Fruit fly (Drosophila melanogaster) whole organism, embryonic: Measurements from ENCODE around the gene CG42792.
A peak's percentile ranks its signal among the peaks of the same experiment; 100 is the strongest.

Experiments
- Antp ChIP-seq: fragments of 200-800 bp; sonication (Bioruptor generic); optimal IDR thresholded peaks from 3 replicates; lab custom pipeline; 2016; ENCODE audit warnings: missing biosample characterization, missing genetic modification characterization
- Blimp-1 ChIP-seq: fragments of 200-800 bp; sonication (Bioruptor generic); optimal IDR thresholded peaks from 3 replicates; lab custom pipeline; 2018; ENCODE audit warnings: missing biosample characterization, missing genetic modification characterization, mild to moderate bottlenecking, moderate library complexity, missing genetic modification reagents
- Bteb2 ChIP-seq: fragments of 200-800 bp; sonication (Bioruptor generic); optimal IDR thresholded peaks from 2 replicates; lab custom pipeline; 2016; ENCODE audit warnings: missing biosample characterization, missing genetic modification characterization
- CG10543 ChIP-seq: fragments of 200-800 bp; sonication (Bioruptor generic); optimal IDR thresholded peaks from 3 replicates; lab custom pipeline; 2017; ENCODE audit warnings: missing biosample characterization, mild to moderate bottlenecking, missing genetic modification characterization, moderate library complexity
- CG10654 ChIP-seq: fragments of 200-800 bp; sonication (Bioruptor generic); optimal IDR thresholded peaks from 2 replicates; lab custom pipeline; 2016; ENCODE audit warnings: missing biosample characterization, missing genetic modification characterization
- CG13775 ChIP-seq: fragments of 200-800 bp; sonication (Bioruptor generic); optimal IDR thresholded peaks from 3 replicates; lab custom pipeline; 2017; ENCODE audit warnings: missing biosample characterization, mild to moderate bottlenecking, missing genetic modification characterization
- CG15011 ChIP-seq: fragments of 200-800 bp; sonication (Bioruptor generic); optimal IDR thresholded peaks from 3 replicates; lab custom pipeline; 2018; ENCODE audit warnings: missing biosample characterization, mild to moderate bottlenecking, missing genetic modification characterization
- CG17186 ChIP-seq: fragments of 200-800 bp; sonication (Bioruptor generic); optimal IDR thresholded peaks from 3 replicates; lab custom pipeline; 2017; ENCODE audit warnings: missing biosample characterization, missing genetic modification reagents, missing genetic modification characterization
- CG17359 ChIP-seq: fragments of 200-800 bp; sonication (Bioruptor generic); optimal IDR thresholded peaks from 3 replicates; lab custom pipeline; 2018; ENCODE audit warnings: missing biosample characterization, mild to moderate bottlenecking, missing genetic modification characterization, moderate library complexity
- CG2116 ChIP-seq: fragments of 200-800 bp; sonication (Bioruptor generic); optimal IDR thresholded peaks from 3 replicates; lab custom pipeline; 2018; ENCODE audit warnings: missing biosample characterization, mild to moderate bottlenecking, missing genetic modification characterization
- CG2712 ChIP-seq: fragments of 200-800 bp; optimal IDR thresholded peaks from 3 replicates; lab custom pipeline; 2019; ENCODE audit warnings: missing biosample characterization, mild to moderate bottlenecking, missing genetic modification characterization, moderate library complexity
- CG33213 ChIP-seq: fragments of 200-800 bp; sonication (Bioruptor generic); optimal IDR thresholded peaks from 3 replicates; lab custom pipeline; 2016; ENCODE audit warnings: missing biosample characterization, missing genetic modification characterization
- CG34224 ChIP-seq: fragments of 200-800 bp; sonication (Bioruptor generic); IDR thresholded peaks from 3 replicates; pipeline ENCODE4 v1.3.6; 2022; ENCODE audit warnings: missing biosample characterization, missing genetic modification characterization; ENCODE audit not compliant: partially characterized antibody
- CG5180 ChIP-seq: fragments of 200-800 bp; sonication (Bioruptor generic); optimal IDR thresholded peaks from 3 replicates; lab custom pipeline; 2017; ENCODE audit warnings: missing biosample characterization, missing genetic modification characterization, mild to moderate bottlenecking, moderate library complexity, missing genetic modification reagents
- CG6254 ChIP-seq: fragments of 200-800 bp; sonication (Bioruptor generic); optimal IDR thresholded peaks from 3 replicates; lab custom pipeline; 2017; ENCODE audit warnings: mild to moderate bottlenecking, missing biosample characterization, missing genetic modification reagents, missing genetic modification characterization
- CG6689 ChIP-seq: fragments of 200-800 bp; sonication (Bioruptor generic); IDR thresholded peaks from 2 replicates; pipeline ENCODE4 v1.3.6; 2022; ENCODE audit warnings: missing biosample characterization, missing genetic modification characterization
- CG8359 ChIP-seq: fragments of 200-800 bp; sonication (Bioruptor generic); optimal IDR thresholded peaks from 2 replicates; lab custom pipeline; 2017; ENCODE audit warnings: missing biosample characterization, mild to moderate bottlenecking, missing genetic modification characterization, borderline replicate concordance
- Dfd ChIP-seq, 2 experiments: fragments of >200 bp; optimal IDR thresholded peaks; 2 replicates each; lab custom pipeline; 2017; ENCODE audit warnings: missing biosample characterization in 2 of 2, missing genetic modification characterization in 2 of 2
- Dip3 ChIP-seq: fragments of 200-800 bp; sonication (Bioruptor generic); optimal IDR thresholded peaks from 3 replicates; lab custom pipeline; 2016; ENCODE audit warnings: missing biosample characterization, missing genetic modification characterization
- Dll ChIP-seq: fragments of 200-800 bp; sonication (Bioruptor generic); IDR thresholded peaks from 4 replicates; pipeline ENCODE4 v1.3.6; 2022; ENCODE audit warnings: missing biosample characterization, missing genetic modification characterization; ENCODE audit not compliant: partially characterized antibody
- E2f2 ChIP-seq: fragments of 200-800 bp; sonication (Bioruptor generic); IDR thresholded peaks from 2 replicates; pipeline ENCODE4 v1.3.6; 2022; ENCODE audit warnings: missing biosample characterization, missing genetic modification characterization
- Fer3 ChIP-seq: fragments of 200-800 bp; sonication (Bioruptor generic); optimal IDR thresholded peaks from 2 replicates; lab custom pipeline; 2018; ENCODE audit warnings: missing biosample characterization, mild to moderate bottlenecking, missing genetic modification characterization, moderate library complexity
- HHEX ChIP-seq: fragments of 200-800 bp; sonication (Bioruptor generic); optimal IDR thresholded peaks from 3 replicates; lab custom pipeline; 2017; ENCODE audit warnings: missing biosample characterization, mild to moderate bottlenecking, missing genetic modification characterization, missing genetic modification reagents
- Hmx ChIP-seq: fragments of 200-800 bp; sonication (Bioruptor generic); optimal IDR thresholded peaks from 2 replicates; lab custom pipeline; 2016; ENCODE audit warnings: missing biosample characterization, missing genetic modification characterization
- Lhr ChIP-seq: fragments of 200-800 bp; sonication (Bioruptor generic); optimal IDR thresholded peaks from 3 replicates; lab custom pipeline; 2017; ENCODE audit warnings: mild to moderate bottlenecking, missing biosample characterization, missing genetic modification reagents, missing genetic modification characterization
- Med ChIP-seq: fragments of 200-800 bp; sonication (Bioruptor generic); peaks from one replicate; lab custom pipeline; 2016; ENCODE audit warnings: missing biosample characterization, missing genetic modification characterization, mild to moderate bottlenecking, inconsistent platforms, moderate library complexity
- Meics ChIP-seq: fragments of 200-800 bp; sonication (Bioruptor generic); optimal IDR thresholded peaks from 2 replicates; lab custom pipeline; 2017; ENCODE audit warnings: missing biosample characterization, mild to moderate bottlenecking, missing genetic modification characterization
- Mrtf ChIP-seq: fragments of 200-800 bp; sonication (Bioruptor generic); IDR thresholded peaks from 3 replicates; pipeline ENCODE4 v1.3.6; 2022; ENCODE audit warnings: missing biosample characterization, missing genetic modification characterization
- Nf-YC ChIP-seq: fragments of 200-800 bp; optimal IDR thresholded peaks from 3 replicates; lab custom pipeline; 2019; ENCODE audit warnings: missing biosample characterization, mild to moderate bottlenecking, missing genetic modification characterization, moderate library complexity
- NfI ChIP-seq: fragments of 200-800 bp; sonication (Bioruptor generic); optimal IDR thresholded peaks from 3 replicates; lab custom pipeline; 2018; ENCODE audit warnings: missing biosample characterization, mild to moderate bottlenecking, missing genetic modification characterization, moderate library complexity
- Opbp ChIP-seq: fragments of 200-800 bp; sonication (Bioruptor generic); IDR thresholded peaks from 3 replicates; pipeline ENCODE4 v1.3.6; 2022; ENCODE audit warnings: missing biosample characterization, missing genetic modification characterization; ENCODE audit not compliant: partially characterized antibody
- Tbp ChIP-seq: fragments of >200 bp; optimal IDR thresholded peaks from 2 replicates; lab custom pipeline; 2018; ENCODE audit warnings: missing biosample characterization, missing genetic modification characterization
- Xbp1 ChIP-seq: fragments of 200-800 bp; sonication (Bioruptor generic); optimal IDR thresholded peaks from 3 replicates; lab custom pipeline; 2016; ENCODE audit warnings: missing biosample characterization, mild to moderate bottlenecking, missing genetic modification characterization
- amos ChIP-seq: fragments of 200-800 bp; sonication (Bioruptor generic); IDR thresholded peaks from 2 replicates; pipeline ENCODE4 v1.3.6; 2022; ENCODE audit warnings: missing biosample characterization, missing genetic modification characterization; ENCODE audit not compliant: partially characterized antibody
- ase ChIP-seq: fragments of 200-800 bp; sonication (Bioruptor generic); IDR thresholded peaks from 3 replicates; pipeline ENCODE4 v1.3.6; 2022; ENCODE audit warnings: missing biosample characterization, missing genetic modification characterization
- btn ChIP-seq: fragments of 200-800 bp; sonication (Bioruptor generic); optimal IDR thresholded peaks from 2 replicates; lab custom pipeline; 2016; ENCODE audit warnings: missing biosample characterization, missing genetic modification characterization
- caup ChIP-seq: fragments of 200-800 bp; sonication (Bioruptor generic); optimal IDR thresholded peaks from 3 replicates; lab custom pipeline; 2017; ENCODE audit warnings: missing biosample characterization, mild to moderate bottlenecking, missing genetic modification characterization, moderate library complexity; ENCODE audit not compliant: severe bottlenecking
- ewg ChIP-seq: fragments of 200-800 bp; sonication (Bioruptor generic); optimal IDR thresholded peaks from 3 replicates; lab custom pipeline; 2017; ENCODE audit warnings: mild to moderate bottlenecking, missing biosample characterization, missing genetic modification reagents, missing genetic modification characterization
- ham ChIP-seq: fragments of 200-800 bp; sonication (Bioruptor generic); IDR thresholded peaks from 2 replicates; pipeline ENCODE4 v1.3.6; 2022; ENCODE audit warnings: missing biosample characterization, missing genetic modification characterization
- maf-S ChIP-seq: fragments of 200-800 bp; sonication (Bioruptor generic); optimal IDR thresholded peaks from 2 replicates; lab custom pipeline; 2016; ENCODE audit warnings: missing biosample characterization, missing genetic modification characterization
- mam ChIP-seq: fragments of 200-800 bp; sonication (Bioruptor generic); optimal IDR thresholded peaks from 3 replicates; lab custom pipeline; 2016; ENCODE audit warnings: missing biosample characterization, missing genetic modification characterization
- nom ChIP-seq: fragments of 200-800 bp; sonication (Bioruptor generic); optimal IDR thresholded peaks from 2 replicates; lab custom pipeline; 2017; ENCODE audit warnings: missing biosample characterization, missing genetic modification characterization, mild to moderate bottlenecking, moderate library complexity, missing genetic modification reagents
- otp ChIP-seq: fragments of 200-800 bp; sonication (Bioruptor generic); IDR thresholded peaks from 3 replicates; pipeline ENCODE4, ENCODE4 v1.3.6; 2022; ENCODE audit warnings: missing biosample characterization, missing genetic modification characterization
- salm ChIP-seq: fragments of 200-800 bp; sonication (Bioruptor generic); optimal IDR thresholded peaks from 2 replicates; lab custom pipeline; 2018; ENCODE audit warnings: missing biosample characterization, mild to moderate bottlenecking, missing genetic modification characterization
- seq ChIP-seq: fragments of 200-800 bp; sonication (Bioruptor generic); IDR thresholded peaks from 2 replicates; pipeline ENCODE4 v1.3.6; 2022; ENCODE audit warnings: missing biosample characterization, missing genetic modification characterization
- shn ChIP-seq: fragments of 200-800 bp; sonication (Bioruptor generic); optimal IDR thresholded peaks from 3 replicates; lab custom pipeline; 2016; ENCODE audit warnings: missing biosample characterization, missing genetic modification characterization
- sug ChIP-seq: fragments of 200-800 bp; optimal IDR thresholded peaks from 2 replicates; lab custom pipeline; 2019; ENCODE audit warnings: missing biosample characterization, mild to moderate bottlenecking, missing genetic modification characterization, moderate library complexity
- trh ChIP-seq: fragments of 200-800 bp; sonication (Bioruptor generic); optimal IDR thresholded peaks from 2 replicates; lab custom pipeline; 2016; ENCODE audit warnings: missing biosample characterization, missing genetic modification characterization
- tup ChIP-seq: fragments of 200-800 bp; sonication (Bioruptor generic); optimal IDR thresholded peaks from 2 replicates; lab custom pipeline; 2016; ENCODE audit warnings: missing biosample characterization, mild to moderate bottlenecking, missing genetic modification characterization, moderate library complexity
- yki ChIP-seq: fragments of >200 bp; optimal IDR thresholded peaks from 3 replicates; lab custom pipeline; 2018
- zfh2 ChIP-seq: fragments of 200-800 bp; sonication (Bioruptor generic); optimal IDR thresholded peaks from 2 replicates; lab custom pipeline; 2016; ENCODE audit warnings: missing biosample characterization, missing genetic modification characterization

Gene CG42792

dm6 chr2L:15909826-15910225 is 44.6 kb upstream of the CG42792 start (continued):
- TF ChIP-seq Hmx (GFP tag; lab: Kevin White, UChicago) (no peak), amos (GFP tag; lab: Robert Waterston, UW) (no peak; the same call in 1 of the 2 replicates), CG8359 (no peak), NfI (GFP tag; lab: Kevin White, UChicago) (peak; percentile 33), CG5180 (GFP tag; lab: Kevin White, UChicago) (no peak), Antp (GFP tag; lab: Kevin White, UChicago) (no peak), trh (no peak), tup (no peak), HHEX (GFP tag; lab: Kevin White, UChicago) (no peak), Nf-YC (tag; lab: Kevin White, UChicago) (peak; percentile 9), Xbp1 (GFP tag; lab: Kevin White, UChicago) (no peak), Dfd (GFP tag; optimal IDR thresholded peaks at IDR 0.05; lab: Kevin White, UChicago) (no peak), zfh2 (GFP tag; lab: Kevin White, UChicago) (no peak), CG15011 (GFP tag; lab: Kevin White, UChicago) (no peak), otp (no peak), CG10654 (GFP tag; lab: Kevin White, UChicago) (no peak), CG33213 (GFP tag; lab: Kevin White, UChicago) (no peak), yki (lab: Kevin White, UChicago) (no peak), Mrtf (GFP tag; lab: Robert Waterston, UW) (no peak), Meics (GFP tag; lab: Kevin White, UChicago) (peak; percentile 10), Opbp (peak; percentile 50; the same call in 1 of the 3 replicates), E2f2 (no peak), CG6254 (GFP tag; lab: Kevin White, UChicago) (no peak), mam (GFP tag; lab: Kevin White, UChicago) (no peak), Dll (no peak), seq (peak; percentile 47; the same call in 1 of the 2 replicates), Fer3 (tag; lab: Kevin White, UChicago) (no peak), CG17186 (GFP tag; lab: Kevin White, UChicago) (no peak), Tbp (no peak), CG17359 (tag; lab: Kevin White, UChicago) (no peak), salm (tag; lab: Kevin White, UChicago) (peak; percentile 13), caup (GFP tag; lab: Kevin White, UChicago) (peak; percentile 13), CG13775 (no peak), shn (no peak), ase (GFP tag; lab: Robert Waterston, UW) (0 out of 3 replicates have a peak, but pooled peaks have one; percentile 38), Blimp-1 (GFP tag; lab: Kevin White, UChicago) (peak; percentile 76), sug (tag; lab: Kevin White, UChicago) (peak; percentile 86), CG6689 (GFP tag; lab: Robert Waterston, UW) (no peak), nom (GFP tag; lab: Kevin White, UChicago) (no peak), CG2116 (GFP tag; lab: Kevin White, UChicago) (no peak), Lhr (GFP tag; lab: Kevin White, UChicago) (no peak), CG2712 (tag; lab: Kevin White, UChicago) (no peak), CG10543 (GFP tag; lab: Kevin White, UChicago) (peak; percentile 94), ham (no peak), Med (GFP tag; lab: Kevin White, UChicago) (peak; percentile 88), Dip3 (GFP tag; lab: Kevin White, UChicago) (no peak), Bteb2 (no peak), CG34224 (GFP tag; lab: Robert Waterston, UW) (peak; percentile 53; the same call in 1 of the 3 replicates), ewg (GFP tag; lab: Kevin White, UChicago) (no peak), maf-S (no peak), btn (GFP tag; lab: Kevin White, UChicago) (no peak)
